Fruit fly (Drosophila melanogaster): ENCODE data around the gene Itgbn.
A peak's percentile ranks its signal among the peaks of the same experiment; 100 is the strongest.

DNA sequence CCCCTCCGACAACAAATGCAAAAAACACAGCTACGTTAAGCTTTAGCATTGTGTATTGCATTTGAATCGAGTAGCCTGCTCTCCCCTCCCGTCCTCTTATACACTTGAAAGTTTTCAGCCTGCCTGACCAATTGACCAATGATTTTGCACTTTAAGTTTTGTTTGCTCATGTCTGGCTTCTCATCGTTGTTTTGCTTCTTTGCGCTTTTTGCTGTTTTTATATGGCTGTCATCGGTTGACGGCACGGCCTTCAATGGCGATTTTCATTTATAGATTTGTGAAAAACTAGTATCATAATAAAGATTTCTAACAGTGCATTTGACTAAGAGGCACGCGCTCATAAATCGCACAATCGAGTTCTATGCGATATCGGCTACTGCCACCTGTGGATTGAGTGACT is 13.1 kb downstream of the Itgbn start:
- TF ChIP-seq CG9948 (tag; optimal IDR thresholded peaks at IDR 0.05): no peak
- TF ChIP-seq CG15710 (tag; optimal IDR thresholded peaks at IDR 0.05): no peak
- no peak for TF ChIP-seq gl (tag; optimal IDR thresholded peaks at IDR 0.05)
- TF ChIP-seq CG12605 (GFP tag; IDR thresholded peaks at IDR 0.05): no peak
- no peak for TF ChIP-seq EcR (GFP tag; optimal IDR thresholded peaks at IDR 0.05)
- TF ChIP-seq CG17806 (tag; optimal IDR thresholded peaks at IDR 0.05): no peak
- TF ChIP-seq CG34367 (tag; optimal IDR thresholded peaks at IDR 0.05): no peak
- TF ChIP-seq CG14655 (GFP tag; optimal IDR thresholded peaks at IDR 0.05): peak; percentile 44
- no peak for TF ChIP-seq D1 (tag; optimal IDR thresholded peaks at IDR 0.05)
- TF ChIP-seq rn (GFP tag; IDR thresholded peaks at IDR 0.05): no peak
- no peak for TF ChIP-seq Snoo (tag; optimal IDR thresholded peaks at IDR 0.05)

Data from whole organism, pupa.